Fruit fly (Drosophila melanogaster): ENCODE data around the gene CG32856.
A peak's percentile ranks its signal among the peaks of the same experiment; 100 is the strongest.

DNA sequence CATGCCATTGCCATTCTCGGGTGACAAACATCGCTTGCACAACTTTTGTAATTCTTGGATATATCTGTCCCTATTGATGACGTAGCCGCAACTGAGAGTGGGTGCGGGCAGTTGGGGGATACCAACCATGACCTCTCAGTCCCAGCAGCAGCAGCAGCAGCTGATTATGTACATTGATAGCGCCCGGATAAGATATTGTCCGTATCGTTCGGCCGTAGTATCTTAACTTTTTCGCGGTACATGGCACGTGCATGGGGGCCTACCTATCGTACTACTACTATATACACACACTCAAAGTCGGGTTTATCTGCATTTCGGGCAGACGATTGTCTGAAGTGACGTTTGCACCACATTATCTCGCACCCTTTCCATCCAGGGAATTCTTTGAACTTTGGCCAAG lies 49.4 kb upstream of the CG32856 start:
- TF ChIP-seq jim (GFP tag; optimal IDR thresholded peaks at IDR 0.05): no peak
- no peak for TF ChIP-seq Dfd (GFP tag; optimal IDR thresholded peaks at IDR 0.05)
- no peak for TF ChIP-seq fru (GFP tag; optimal IDR thresholded peaks at IDR 0.05)
- TF ChIP-seq h (GFP tag; optimal IDR thresholded peaks at IDR 0.05): peak; percentile 18
- TF ChIP-seq GATAd (GFP tag; optimal IDR thresholded peaks at IDR 0.05): no peak
- no peak for TF ChIP-seq Rel (GFP tag; optimal IDR thresholded peaks at IDR 0.05)
- no peak for TF ChIP-seq Rel (tag; optimal IDR thresholded peaks at IDR 0.05)
- no peak for TF ChIP-seq OdsH (GFP tag; optimal IDR thresholded peaks at IDR 0.05)

All from whole organism, wandering third instar larva.